Fruit fly (Drosophila melanogaster): Measurements from ENCODE around the gene AhcyL1.
A peak's percentile ranks its signal among the peaks of the same experiment; 100 is the strongest.

Gene AhcyL1

DNA sequence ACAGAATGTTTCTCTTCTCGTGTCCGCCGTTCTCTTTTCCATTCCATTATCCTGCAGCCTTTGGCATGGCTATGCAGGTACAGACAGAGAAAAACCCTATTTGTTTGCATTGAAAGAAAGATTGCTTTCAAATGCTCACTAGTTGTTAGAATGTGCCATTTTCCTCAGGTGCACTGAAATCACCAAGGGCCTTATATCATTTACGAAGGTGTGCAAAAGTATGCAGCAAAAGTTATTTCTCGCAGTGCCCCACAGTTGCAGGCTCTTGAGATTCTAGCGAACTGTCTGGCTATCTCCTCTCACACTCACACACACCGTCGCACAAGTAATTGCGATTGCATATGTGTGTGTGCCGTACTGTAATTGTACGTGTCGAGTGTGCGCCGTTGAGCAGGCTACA is 28.2 kb upstream of the AhcyL1 start (continued):
- peak; percentile 32 for TF ChIP-seq Met (GFP tag; optimal IDR thresholded peaks at IDR 0.05)
- peak; percentile 4 for TF ChIP-seq CG16779 (tag; optimal IDR thresholded peaks at IDR 0.05)
- peak; percentile 16 for TF ChIP-seq CG8632 (GFP tag; optimal IDR thresholded peaks at IDR 0.05)
- peak; percentile 59 for TF ChIP-seq acj6 (GFP tag; optimal IDR thresholded peaks at IDR 0.05)
- no peak for TF ChIP-seq Ets21C (GFP tag; optimal IDR thresholded peaks at IDR 0.05)
- peak; percentile 70; the same call in 2 of the 3 replicates for TF ChIP-seq eg (GFP tag; IDR thresholded peaks at IDR 0.05)
- peak; percentile 68; the same call in 1 of the 2 replicates for TF ChIP-seq CG15336 (GFP tag; IDR thresholded peaks at IDR 0.05)
- peak; percentile 32 for TF ChIP-seq dac (GFP tag; optimal IDR thresholded peaks at IDR 0.05)
- peak; percentile 13 for TF ChIP-seq fd59A (GFP tag; optimal IDR thresholded peaks at IDR 0.05)
- peak; percentile 54 for TF ChIP-seq Sox14 (GFP tag; optimal IDR thresholded peaks at IDR 0.05)
- no peak for TF ChIP-seq Eip93F (GFP tag; optimal IDR thresholded peaks at IDR 0.05)
- no peak for TF ChIP-seq CG9139 (GFP tag; optimal IDR thresholded peaks at IDR 0.05)
- TF ChIP-seq topi (GFP tag; optimal IDR thresholded peaks at IDR 0.05): peak; percentile 29
- peak; percentile 49 for TF ChIP-seq net (GFP tag; optimal IDR thresholded peaks at IDR 0.05)
- TF ChIP-seq Hr38 (GFP tag; optimal IDR thresholded peaks at IDR 0.05): no peak
- TF ChIP-seq Lpt (GFP tag; optimal IDR thresholded peaks at IDR 0.05): peak; percentile 47
- peak; percentile 43 for TF ChIP-seq CG10631 (GFP tag; optimal IDR thresholded peaks at IDR 0.05)
- peak; percentile 76 for TF ChIP-seq CG6163 (GFP tag; IDR thresholded peaks at IDR 0.05)
- TF ChIP-seq CG3032 (tag; optimal IDR thresholded peaks at IDR 0.05): peak; percentile 60
- TF ChIP-seq esn (GFP tag; optimal IDR thresholded peaks at IDR 0.05): peak; percentile 59
- peak; percentile 73 for TF ChIP-seq pdm3 (GFP tag; optimal IDR thresholded peaks at IDR 0.05)
- TF ChIP-seq salr (GFP tag; optimal IDR thresholded peaks at IDR 0.05): peak; percentile 42 to 54
- TF ChIP-seq CG34406 (GFP tag; optimal IDR thresholded peaks at IDR 0.05): peak; percentile 37
- peak; percentile 35 for TF ChIP-seq CG6792 (GFP tag; optimal IDR thresholded peaks at IDR 0.05)
- TF ChIP-seq lz (GFP tag; optimal IDR thresholded peaks at IDR 0.05): peak; percentile 56
- TF ChIP-seq CG8119 (GFP tag; IDR thresholded peaks at IDR 0.05): peak; percentile 59
- TF ChIP-seq Hr4 (GFP tag; optimal IDR thresholded peaks at IDR 0.05): peak; percentile 60
- peak; percentile 83 for TF ChIP-seq Eip78C (GFP tag)
- peak; percentile 50 for TF ChIP-seq Eip75B (GFP tag; optimal IDR thresholded peaks at IDR 0.05)
- peak; percentile 48 for TF ChIP-seq spab (GFP tag; optimal IDR thresholded peaks at IDR 0.05)
- TF ChIP-seq Smox (GFP tag; optimal IDR thresholded peaks at IDR 0.05): peak; percentile 46
- peak; percentile 9 for TF ChIP-seq CG11902 (GFP tag; optimal IDR thresholded peaks at IDR 0.05)
- peak; percentile 43 for TF ChIP-seq dsx (GFP tag; optimal IDR thresholded peaks at IDR 0.05; ENCODE audit: poor library complexity, severe bottlenecking)
- TF ChIP-seq CG10669 (GFP tag; optimal IDR thresholded peaks at IDR 0.05): peak; percentile 60
- peak; percentile 51 for TF ChIP-seq Sox102F (GFP tag; optimal IDR thresholded peaks at IDR 0.05)
- TF ChIP-seq OdsH (GFP tag; optimal IDR thresholded peaks at IDR 0.05): peak; percentile 70
- peak; percentile 28 for TF ChIP-seq CG6808 (GFP tag; optimal IDR thresholded peaks at IDR 0.05)
- TF ChIP-seq achi (GFP tag; optimal IDR thresholded peaks at IDR 0.05): peak; percentile 65

DNA sequence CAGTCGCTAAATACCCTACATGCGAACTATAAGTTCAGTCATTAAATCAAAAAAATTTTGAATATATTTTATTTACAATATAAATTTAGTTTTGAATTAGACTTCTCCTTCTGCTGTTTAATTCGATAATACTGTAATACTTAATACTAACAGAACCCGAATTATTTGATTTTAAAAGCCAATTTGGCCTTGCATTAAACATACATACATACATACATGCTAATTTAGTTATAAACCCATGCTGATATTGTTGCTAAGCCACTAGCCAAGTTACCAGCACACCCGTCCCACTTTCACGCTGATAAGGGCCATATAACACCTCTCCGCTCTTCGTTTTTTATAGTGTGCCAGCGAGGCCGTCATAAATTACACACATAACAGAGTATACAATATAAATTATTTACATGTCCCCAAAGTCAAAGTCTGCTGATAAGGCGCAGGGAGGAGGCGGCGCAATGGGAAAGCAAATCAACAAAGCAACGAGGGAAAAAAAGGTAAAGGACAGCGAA is 27.0 kb upstream of the AhcyL1 start:
- TF ChIP-seq CG8632 (GFP tag; optimal IDR thresholded peaks at IDR 0.05) (peak; percentile 39), Hr4 (GFP tag; optimal IDR thresholded peaks at IDR 0.05) (no peak), Eip75B (GFP tag; optimal IDR thresholded peaks at IDR 0.05) (peak; percentile 26), CG3032 (tag; optimal IDR thresholded peaks at IDR 0.05) (peak; percentile 40), svp (GFP tag) (peak; percentile 95), CG6163 (GFP tag; IDR thresholded peaks at IDR 0.05) (peak; percentile 78), achi (GFP tag; optimal IDR thresholded peaks at IDR 0.05) (no peak), vri (GFP tag; optimal IDR thresholded peaks at IDR 0.05) (peak; percentile 81), Lpt (GFP tag; optimal IDR thresholded peaks at IDR 0.05) (peak; percentile 21), CG3919 (GFP tag; optimal IDR thresholded peaks at IDR 0.05) (peak; percentile 35), CG32006 (GFP tag; optimal IDR thresholded peaks at IDR 0.05) (peak; percentile 58), eg (GFP tag; IDR thresholded peaks at IDR 0.05) (peak; percentile 71), CG11294 (GFP tag; IDR thresholded peaks at IDR 0.05) (no peak; the same call in none of the 2 replicates), CG8319 (GFP tag; optimal IDR thresholded peaks at IDR 0.05) (no peak), CG11762 (GFP tag; optimal IDR thresholded peaks at IDR 0.05; ENCODE audit: insufficient read depth) (no peak), fd59A (GFP tag; optimal IDR thresholded peaks at IDR 0.05) (no peak), CG34406 (GFP tag; optimal IDR thresholded peaks at IDR 0.05) (peak; percentile 31), lz (GFP tag; optimal IDR thresholded peaks at IDR 0.05) (no peak), esn (GFP tag; optimal IDR thresholded peaks at IDR 0.05) (peak; percentile 44), Sox14 (GFP tag; optimal IDR thresholded peaks at IDR 0.05) (peak; percentile 51), Hr38 (GFP tag; optimal IDR thresholded peaks at IDR 0.05) (no peak), CG10631 (GFP tag; optimal IDR thresholded peaks at IDR 0.05) (no peak), CG15336 (GFP tag; IDR thresholded peaks at IDR 0.05) (peak; percentile 38; the same call in 1 of the 2 replicates), Hr39 (GFP tag; optimal IDR thresholded peaks at IDR 0.05) (peak; percentile 9), CG16779 (tag; optimal IDR thresholded peaks at IDR 0.05) (peak; percentile 65), pdm3 (GFP tag; optimal IDR thresholded peaks at IDR 0.05) (peak; percentile 21), CG6808 (GFP tag; optimal IDR thresholded peaks at IDR 0.05) (peak; percentile 72), acj6 (GFP tag; optimal IDR thresholded peaks at IDR 0.05) (peak; percentile 7), CG4318 (GFP tag; optimal IDR thresholded peaks at IDR 0.05) (peak; percentile 46), CG9139 (GFP tag; optimal IDR thresholded peaks at IDR 0.05) (peak; percentile 54)

All from whole organism, prepupa.